Worm (Caenorhabditis elegans): Measurements from ENCODE around the gene ttr-13.

ce11 chrV:20681824-20682223 is 45.1 kb upstream of the ttr-13 start:
- no peak for TF ChIP-seq unc-62 (GFP tag; optimal IDR thresholded peaks at IDR 0.05)
- TF ChIP-seq aly-2 (tag; optimal IDR thresholded peaks at IDR 0.05), result no peak
- TF ChIP-seq elt-3 (tag; optimal IDR thresholded peaks at IDR 0.05), result no peak
- TF ChIP-seq nfya-1 (tag; optimal IDR thresholded peaks at IDR 0.05; ENCODE audit: insufficient read depth), result no peak
- no peak for TF ChIP-seq nhr-11 (tag; optimal IDR thresholded peaks at IDR 0.05)
- TF ChIP-seq nhr-12 (tag; optimal IDR thresholded peaks at IDR 0.05), result no peak
- peak; percentile 2 for TF ChIP-seq snpc-4 (tag; optimal IDR thresholded peaks at IDR 0.05)
- no peak for TF ChIP-seq ceh-28 (tag; optimal IDR thresholded peaks at IDR 0.05)
- no peak for TF ChIP-seq nhr-25 (tag; optimal IDR thresholded peaks at IDR 0.05)
- no peak for TF ChIP-seq lin-39 (tag; optimal IDR thresholded peaks at IDR 0.05)

Measured in whole organism, L3 larva.